Fruit fly (Drosophila melanogaster): ENCODE results near the gene KaiR1D.
A peak's percentile ranks its signal among the peaks of the same experiment; 100 is the strongest.

Gene KaiR1D

dm6 chr3R:20821815-20822375, 44.1 kb downstream of the KaiR1D start, which contains the start of the genes CG17271 and RpS20 (continued):
- peak; percentile 96 for TF ChIP-seq CG12659 (GFP tag; optimal IDR thresholded peaks at IDR 0.05)
- no peak for TF ChIP-seq sqz (GFP tag; optimal IDR thresholded peaks at IDR 0.05)
- TF ChIP-seq sima (GFP tag; optimal IDR thresholded peaks at IDR 0.05), result peak; percentile 83
- peak; percentile 72 for TF ChIP-seq CG8281 (tag; optimal IDR thresholded peaks at IDR 0.05)
- TF ChIP-seq Xrp1 (GFP tag; IDR thresholded peaks at IDR 0.05), result peak; percentile 92
- TF ChIP-seq Camta (GFP tag; optimal IDR thresholded peaks at IDR 0.05), result peak; percentile 96
- TF ChIP-seq CG2202 (tag; optimal IDR thresholded peaks at IDR 0.05), result peak; percentile 79
- peak; percentile 100 for TF ChIP-seq CG6254 (GFP tag; optimal IDR thresholded peaks at IDR 0.05)
- TF ChIP-seq Ravus (GFP tag; IDR thresholded peaks at IDR 0.05), result peak; percentile 59
- TF ChIP-seq emc (GFP tag; optimal IDR thresholded peaks at IDR 0.05), result peak; percentile 90
- TF ChIP-seq Elba2 (GFP tag; optimal IDR thresholded peaks at IDR 0.05), result peak; percentile 35
- TF ChIP-seq Dll (GFP tag; IDR thresholded peaks at IDR 0.05; ENCODE audit: partially characterized antibody), result no peak
- no peak for TF ChIP-seq hth (optimal IDR thresholded peaks at IDR 0.05)
- TF ChIP-seq Atf6 (GFP tag; IDR thresholded peaks at IDR 0.05), result peak; percentile 88
- peak; percentile 55 for TF ChIP-seq CG17912 (GFP tag; optimal IDR thresholded peaks at IDR 0.05)
- TF ChIP-seq CG30403 (GFP tag; optimal IDR thresholded peaks at IDR 0.05), result peak; percentile 96
- peak; percentile 85 for TF ChIP-seq yki (optimal IDR thresholded peaks at IDR 0.05)
- TF ChIP-seq CG11456 (GFP tag; IDR thresholded peaks at IDR 0.05), result peak; percentile 91
- TF ChIP-seq CG11085 (GFP tag; IDR thresholded peaks at IDR 0.05), result peak; percentile 88
- TF ChIP-seq CG4328 (GFP tag; optimal IDR thresholded peaks at IDR 0.05), result peak; percentile 87
- TF ChIP-seq CG1603 (tag; optimal IDR thresholded peaks at IDR 0.05), result peak; percentile 91
- TF ChIP-seq trem (tag; optimal IDR thresholded peaks at IDR 0.05), result peak; percentile 64
- peak; percentile 95 for TF ChIP-seq pho (GFP tag; optimal IDR thresholded peaks at IDR 0.05)
- peak; percentile 99 for TF ChIP-seq Ets65A (GFP tag)
- TF ChIP-seq Hmr (GFP tag; optimal IDR thresholded peaks at IDR 0.05), result peak; percentile 93
- TF ChIP-seq CG3838 (GFP tag; optimal IDR thresholded peaks at IDR 0.05), result peak; percentile 56
- TF ChIP-seq CG11247 (GFP tag; IDR thresholded peaks at IDR 0.05), result peak; percentile 84
- peak in 1 of 2 experiments; percentile 73 for TF ChIP-seq insv (GFP tag; optimal IDR thresholded peaks at IDR 0.05)
- TF ChIP-seq CG14441 (GFP tag; IDR thresholded peaks at IDR 0.05), result peak; percentile 90
- peak; percentile 94 for TF ChIP-seq CG10654 (GFP tag; optimal IDR thresholded peaks at IDR 0.05)
- TF ChIP-seq CG9437 (GFP tag; optimal IDR thresholded peaks at IDR 0.05), result peak; percentile 69
- TF ChIP-seq CG7271 (tag; optimal IDR thresholded peaks at IDR 0.05), result peak; percentile 59
- peak; percentile 93 for TF ChIP-seq tin (GFP tag; optimal IDR thresholded peaks at IDR 0.05)
- peak; percentile 85 for TF ChIP-seq CG14050 (GFP tag; IDR thresholded peaks at IDR 0.05)
- peak; percentile 78 for TF ChIP-seq CG11560 (tag; IDR thresholded peaks at IDR 0.05)
- no peak for TF ChIP-seq Trl (optimal IDR thresholded peaks at IDR 0.05)
- TF ChIP-seq Trl (GFP tag; optimal IDR thresholded peaks at IDR 0.05), result peak; percentile 97
- peak; percentile 85 for TF ChIP-seq CG33557 (GFP tag; optimal IDR thresholded peaks at IDR 0.05)
- peak; percentile 55 for TF ChIP-seq lbe (GFP tag; optimal IDR thresholded peaks at IDR 0.05)
- 0 out of 2 replicates have a peak, but pooled peaks have one; percentile 34 for TF ChIP-seq ham (GFP tag; IDR thresholded peaks at IDR 0.05)
- 0 out of 2 replicates have a peak, but pooled peaks have one; percentile 16 for TF ChIP-seq unc-4 (GFP tag; IDR thresholded peaks at IDR 0.05; ENCODE audit: partially characterized antibody)
- TF ChIP-seq bsh (GFP tag; optimal IDR thresholded peaks at IDR 0.05), result peak in 1 of 2 experiments; percentile 86
- TF ChIP-seq Tbp (GFP tag; optimal IDR thresholded peaks at IDR 0.05), result peak; percentile 22
- peak; percentile 84 for TF ChIP-seq CG12299 (tag; optimal IDR thresholded peaks at IDR 0.05)
- TF ChIP-seq H2.0 (GFP tag; IDR thresholded peaks at IDR 0.05), result peak; percentile 81
- TF ChIP-seq Abd-B (GFP tag; optimal IDR thresholded peaks at IDR 0.05), result peak; percentile 89
- TF ChIP-seq usp (GFP tag; optimal IDR thresholded peaks at IDR 0.05), result no peak
- peak; percentile 95 for TF ChIP-seq Dad (GFP tag; optimal IDR thresholded peaks at IDR 0.05)
- peak; percentile 66 for TF ChIP-seq Jarid2 (GFP tag; optimal IDR thresholded peaks at IDR 0.05)
- TF ChIP-seq Sox102F (GFP tag; optimal IDR thresholded peaks at IDR 0.05), result peak; percentile 89
- peak; percentile 91 for TF ChIP-seq Dbx (GFP tag; IDR thresholded peaks at IDR 0.05)

All from whole organism, embryonic.